Worm (Caenorhabditis elegans): Measurements from ENCODE around the gene cutl-1.

Gene cutl-1

ce11 chrV:13357652-13358281 is 48.1 kb downstream of the cutl-1 start, which contains the start of gene F32H5.1:
F32H5.1 (minus strand) TSS chrV:13358037.
- no peak for TF ChIP-seq F13H6.1 (tag; optimal IDR thresholded peaks at IDR 0.05)
- TF ChIP-seq zag-1 (tag; optimal IDR thresholded peaks at IDR 0.05), result no peak
- peak; percentile 43 for TF ChIP-seq sma-9 (GFP tag; optimal IDR thresholded peaks at IDR 0.05)
- no peak for TF ChIP-seq sma-9 (tag; optimal IDR thresholded peaks at IDR 0.05)
- peak; percentile 54 for TF ChIP-seq fos-1 (tag; optimal IDR thresholded peaks at IDR 0.05)
- TF ChIP-seq elt-1 (tag; optimal IDR thresholded peaks at IDR 0.05), result no peak
- peak; percentile 63 for TF ChIP-seq nhr-129 (tag; optimal IDR thresholded peaks at IDR 0.05)
- peak; percentile 13 for TF ChIP-seq crh-2 (tag; optimal IDR thresholded peaks at IDR 0.05)
- no peak for TF ChIP-seq nhr-6 (tag; optimal IDR thresholded peaks at IDR 0.05)
- TF ChIP-seq ceh-82 (tag; optimal IDR thresholded peaks at IDR 0.05), result no peak
- TF ChIP-seq lsy-2 (tag; optimal IDR thresholded peaks at IDR 0.05), result no peak
- TF ChIP-seq blmp-1 (tag; optimal IDR thresholded peaks at IDR 0.05; ENCODE audit: insufficient read depth), result peak; percentile 19
- no peak for TF ChIP-seq ZK546.5 (tag; optimal IDR thresholded peaks at IDR 0.05)
- no peak for TF ChIP-seq ztf-1 (GFP tag; conservative IDR thresholded peaks at IDR 0.05)

ce11 chrV:13356210-13356609 is 49.7 kb downstream of the cutl-1 start:
- TF ChIP-seq elt-1 (tag; optimal IDR thresholded peaks at IDR 0.05) (no peak), zag-1 (tag; optimal IDR thresholded peaks at IDR 0.05) (no peak), lsy-2 (tag; optimal IDR thresholded peaks at IDR 0.05) (no peak), nhr-6 (tag; optimal IDR thresholded peaks at IDR 0.05) (no peak), Y55F3AM.14 (GFP tag; optimal IDR thresholded peaks at IDR 0.05) (no peak), lin-39 (tag; optimal IDR thresholded peaks at IDR 0.05) (no peak), mbf-1 (tag; optimal IDR thresholded peaks at IDR 0.05) (no peak), nhr-129 (tag; optimal IDR thresholded peaks at IDR 0.05) (no peak), lin-13 (GFP tag; optimal IDR thresholded peaks at IDR 0.05) (no peak), ZK546.5 (tag; optimal IDR thresholded peaks at IDR 0.05) (no peak), ama-1 (optimal IDR thresholded peaks at IDR 0.05) (no peak), nhr-23 (tag; optimal IDR thresholded peaks at IDR 0.05) (no peak), F13H6.1 (tag; optimal IDR thresholded peaks at IDR 0.05) (no peak), unc-55 (GFP tag; optimal IDR thresholded peaks at IDR 0.05) (no peak), nhr-10 (tag; optimal IDR thresholded peaks at IDR 0.05) (no peak), mdl-1 (tag; optimal IDR thresholded peaks at IDR 0.05) (no peak)

All from whole organism, L2 larva.